Worm (Caenorhabditis elegans): ENCODE results near the gene cyp-23A1.

DNA sequence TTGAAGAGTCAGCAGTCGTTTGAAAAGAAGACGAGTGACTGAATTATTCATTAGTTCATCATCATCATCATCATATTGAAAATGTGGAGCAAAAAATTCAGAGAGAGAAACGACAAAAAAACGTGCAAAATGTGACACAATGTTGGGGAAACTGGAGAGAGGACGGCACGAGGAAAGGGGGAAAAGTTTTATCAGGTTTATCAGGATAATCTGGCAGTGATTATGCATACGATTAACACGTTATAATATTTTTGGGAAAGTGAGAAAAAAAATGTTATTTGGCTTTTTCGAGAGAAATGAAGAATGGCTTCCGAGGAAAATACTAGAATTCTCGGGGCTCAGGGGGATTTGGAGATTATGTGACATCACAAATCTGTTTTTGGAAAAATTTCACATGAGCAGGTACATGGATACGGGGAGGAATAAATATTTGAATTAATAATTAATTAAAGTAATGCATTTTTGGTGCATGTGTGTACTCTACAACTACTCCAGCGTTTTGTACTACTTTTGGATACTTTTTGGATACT, 6.8 kb upstream of the cyp-23A1 start, which contains the start of gene camt-1:
- TF ChIP-seq ref-1 (GFP tag; conservative IDR thresholded peaks at IDR 0.05) (no peak), cog-1 (tag; optimal IDR thresholded peaks at IDR 0.05) (no peak), flt-1 (GFP tag; IDR thresholded peaks at IDR 0.05) (no peak), T22C8.4 (GFP tag; IDR thresholded peaks at IDR 0.05) (no peak), tab-1 (GFP tag; IDR thresholded peaks at IDR 0.05) (no peak), ztf-29 (GFP tag; IDR thresholded peaks at IDR 0.05) (no peak), med-1 (GFP tag; optimal IDR thresholded peaks at IDR 0.05; ENCODE audit: insufficient read depth) (no peak), klf-2 (GFP tag; conservative IDR thresholded peaks at IDR 0.05) (no peak)

Measured in whole organism, midembryonic.